Worm (Caenorhabditis elegans) whole organism, L4 larva: ENCODE data around the gene tbb-6.

ENCODE experiments used
- D1046.2 ChIP-seq: fragments of 200-800 bp; sonication (Bioruptor generic); IDR thresholded peaks from 2 replicates; pipeline ENCODE4 v1.3.6; 2022; ENCODE audit warnings: missing genetic modification characterization, missing compliant biosample characterization
- F26F4.8 ChIP-seq: fragments of 200-800 bp; sonication (Bioruptor generic); conservative IDR thresholded peaks from 2 replicates; pipeline ENCODE4 v1.3.6; 2022; ENCODE audit warnings: missing genetic modification characterization, missing compliant biosample characterization
- F37D6.2 ChIP-seq: sonication (generic microtip); optimal IDR thresholded peaks from 2 replicates; lab custom pipeline; 2016; ENCODE audit warnings: mild to moderate bottlenecking, missing genetic modification characterization, missing compliant biosample characterization
- F49E8.2 ChIP-seq: sonication (generic microtip); optimal IDR thresholded peaks from 2 replicates; lab custom pipeline; 2016; ENCODE audit warnings: missing compliant biosample characterization, mild to moderate bottlenecking, missing genetic modification characterization, borderline replicate concordance
- T26A8.4 ChIP-seq: fragments of 200-800 bp; sonication (Bioruptor generic); IDR thresholded peaks from 2 replicates; pipeline ENCODE4 v1.3.6; 2022; ENCODE audit warnings: missing genetic modification characterization, missing compliant biosample characterization
- Y105C5A.15 ChIP-seq: fragments of 200-800 bp; sonication (Bioruptor generic); IDR thresholded peaks from 2 replicates; pipeline ENCODE4 v1.3.6; 2022; ENCODE audit warnings: missing genetic modification characterization, missing compliant biosample characterization
- Y48G9A.11 ChIP-seq: fragments of 200-800 bp; sonication (Bioruptor generic); IDR thresholded peaks from 2 replicates; pipeline ENCODE4 v1.3.6; 2022; ENCODE audit warnings: missing genetic modification reagents, missing genetic modification characterization, missing compliant biosample characterization
- Y5F2A.4 ChIP-seq: fragments of 200-800 bp; sonication (Bioruptor generic); optimal IDR thresholded peaks from 2 replicates; lab custom pipeline; 2018; ENCODE audit warnings: mild to moderate bottlenecking, missing genetic modification characterization, missing compliant biosample characterization
- Y75B8A.6 ChIP-seq: fragments of 200-800 bp; sonication (Bioruptor generic); IDR thresholded peaks from 2 replicates; pipeline ENCODE4 v1.3.6; 2022; ENCODE audit warnings: missing genetic modification reagents, missing genetic modification characterization, missing compliant biosample characterization
- ZK337.2 ChIP-seq: fragments of 200-800 bp; sonication (Bioruptor generic); IDR thresholded peaks from 2 replicates; pipeline ENCODE4 v1.3.6; 2022; ENCODE audit warnings: missing genetic modification reagents, missing genetic modification characterization, missing compliant biosample characterization
- aha-1 ChIP-seq: fragments of 150-350 bp; peaks from one replicate; lab custom pipeline; 2014; ENCODE audit warnings: missing biosample characterization, missing genetic modification characterization
- arid-1 ChIP-seq: fragments of 200-800 bp; sonication (Bioruptor generic); conservative IDR thresholded peaks from 2 replicates; pipeline ENCODE4 v1.3.6; 2022; ENCODE audit warnings: missing genetic modification reagents, missing genetic modification characterization, missing compliant biosample characterization
- attf-4 ChIP-seq: sonication (generic microtip); optimal IDR thresholded peaks from 3 replicates; lab custom pipeline; 2017; ENCODE audit warnings: missing biosample characterization, missing genetic modification characterization
- daf-12 ChIP-seq: fragments of 150-350 bp; optimal IDR thresholded peaks from 2 replicates; lab custom pipeline; 2014; ENCODE audit warnings: missing biosample characterization, missing genetic modification reagents, missing genetic modification characterization
- daf-16 ChIP-seq, 3 experiments: sonication (generic microtip); optimal IDR thresholded peaks; 2 replicates each; lab custom pipeline; 2016 to 2017; ENCODE audit warnings: missing genetic modification characterization in 3 of 3, missing genetic modification reagents in 3 of 3, mild to moderate bottlenecking in 2 of 3, missing compliant biosample characterization in 2 of 3, missing biosample characterization in 1 of 3, moderate library complexity in 1 of 3
- dmd-6 ChIP-seq: fragments of 200-800 bp; sonication (Bioruptor generic); IDR thresholded peaks from 2 replicates; pipeline ENCODE4 v1.3.6; 2022; ENCODE audit warnings: missing genetic modification reagents, missing genetic modification characterization, missing compliant biosample characterization
- fos-1 ChIP-seq: fragments of 150-350 bp; optimal IDR thresholded peaks from 2 replicates; lab custom pipeline; 2014; ENCODE audit warnings: missing biosample characterization, missing genetic modification characterization
- hlh-11 ChIP-seq: fragments of 200-800 bp; sonication (Bioruptor generic); optimal IDR thresholded peaks from 2 replicates; lab custom pipeline; 2018; ENCODE audit warnings: mild to moderate bottlenecking, missing genetic modification characterization, missing compliant biosample characterization
- hlh-30 ChIP-seq: sonication (generic microtip); optimal IDR thresholded peaks from 2 replicates; lab custom pipeline; 2017; ENCODE audit warnings: antibody characterized with exemption, mild to moderate bottlenecking, missing genetic modification characterization, missing compliant biosample characterization; ENCODE audit not compliant: insufficient read depth
- hmg-1.1 ChIP-seq: fragments of 200-800 bp; sonication (Bioruptor generic); IDR thresholded peaks from 2 replicates; pipeline ENCODE4 v1.3.6; 2022; ENCODE audit warnings: missing genetic modification reagents, missing genetic modification characterization, missing compliant biosample characterization
- lim-7 ChIP-seq: fragments of 200-800 bp; sonication (Bioruptor generic); IDR thresholded peaks from 2 replicates; pipeline ENCODE4 v1.3.6; 2022; ENCODE audit warnings: missing genetic modification characterization, missing compliant biosample characterization
- lin-15B ChIP-seq: fragments of 150-350 bp; sonication (generic microtip); optimal IDR thresholded peaks from 3 replicates; lab custom pipeline; 2014; ENCODE audit warnings: missing biosample characterization, missing genetic modification characterization
- lin-38 ChIP-seq: fragments of 200-800 bp; sonication (Bioruptor generic); IDR thresholded peaks from 2 replicates; pipeline ENCODE4 v1.3.6; 2022; ENCODE audit warnings: missing genetic modification reagents, missing genetic modification characterization, missing compliant biosample characterization
- lin-39 ChIP-seq: fragments of 150-350 bp; optimal IDR thresholded peaks from 2 replicates; lab custom pipeline; 2014; ENCODE audit warnings: missing biosample characterization, missing genetic modification reagents, missing genetic modification characterization
- mdl-1 ChIP-seq, 2 experiments: fragments of 150-350 bp in 1 of 2; sonication (generic microtip) in 1 of 2; optimal IDR thresholded peaks; 2 replicates each; lab custom pipeline; 2014 to 2017; ENCODE audit warnings: missing biosample characterization in 2 of 2, missing genetic modification characterization in 2 of 2
- mes-2 ChIP-seq: sonication (generic microtip); optimal IDR thresholded peaks from 2 replicates; lab custom pipeline; 2016; ENCODE audit warnings: missing genotype, mild to moderate bottlenecking, missing genetic modification characterization, missing compliant biosample characterization; ENCODE audit not compliant: poor library complexity, severe bottlenecking
- nhr-11 ChIP-seq: fragments of 150-350 bp; optimal IDR thresholded peaks from 2 replicates; lab custom pipeline; 2014; ENCODE audit warnings: missing biosample characterization, missing genetic modification characterization
- nhr-25 ChIP-seq: sonication (generic microtip); optimal IDR thresholded peaks from 2 replicates; lab custom pipeline; 2017; ENCODE audit warnings: missing genetic modification characterization, mild to moderate bottlenecking, missing compliant biosample characterization, antibody characterized with exemption, moderate library complexity, borderline replicate concordance; ENCODE audit not compliant: insufficient read depth
- nhr-42 ChIP-seq: fragments of 200-800 bp; sonication (Bioruptor generic); IDR thresholded peaks from 2 replicates; pipeline ENCODE4 v1.3.6; 2022; ENCODE audit warnings: missing genetic modification characterization, missing compliant biosample characterization
- nhr-6 ChIP-seq: fragments of 150-350 bp; optimal IDR thresholded peaks from 2 replicates; lab custom pipeline; 2014; ENCODE audit warnings: missing biosample characterization, missing genetic modification characterization
- saeg-2 ChIP-seq: fragments of 200-800 bp; sonication (Bioruptor generic); IDR thresholded peaks from 2 replicates; pipeline ENCODE4 v1.3.6; 2022; ENCODE audit warnings: missing genetic modification reagents, missing genetic modification characterization, missing compliant biosample characterization
- sdz-12 ChIP-seq: fragments of 200-800 bp; sonication (Bioruptor generic); optimal IDR thresholded peaks from 2 replicates; lab custom pipeline; 2018; ENCODE audit warnings: mild to moderate bottlenecking, missing genetic modification characterization, missing compliant biosample characterization
- snpc-4 ChIP-seq: fragments of 150-350 bp; optimal IDR thresholded peaks from 2 replicates; lab custom pipeline; 2014; ENCODE audit warnings: missing biosample characterization, missing genetic modification characterization
- unc-39 ChIP-seq: sonication (generic microtip); optimal IDR thresholded peaks from 2 replicates; lab custom pipeline; 2017; ENCODE audit warnings: missing biosample characterization, missing genetic modification characterization
- unc-62 ChIP-seq, 3 experiments: fragments of 150-350 bp in 1 of 3; sonication (generic microtip); optimal IDR thresholded peaks in 2 of 3; peaks in 1 of 3; 1 replicate in 1 of 3; 2 replicates in 2 of 3; lab custom pipeline; 2014 to 2017; ENCODE audit warnings: missing biosample characterization in 3 of 3, missing genetic modification characterization in 3 of 3, missing genetic modification reagents in 3 of 3, missing genotype in 1 of 3
- vab-7 ChIP-seq: fragments of 200-800 bp; sonication (Bioruptor generic); IDR thresholded peaks from 2 replicates; pipeline ENCODE4 v1.3.6; 2022; ENCODE audit warnings: missing genetic modification reagents, missing genetic modification characterization, missing compliant biosample characterization

Gene tbb-6

ce11 chrV:12256398-12256797 lies 4.9 kb upstream of the tbb-6 start, which contains the start of gene ugt-55:
Gene ugt-55 (plus strand): TSS chrV:12256698.
- no peak for TF ChIP-seq F37D6.2 (tag; lab: Kevin White, UChicago)
- no peak for TF ChIP-seq lin-15B
- TF ChIP-seq Y75B8A.6 (GFP tag; lab: Robert Waterston, UW), result no peak
- TF ChIP-seq attf-4 (tag; lab: Kevin White, UChicago), result no peak
- no peak for TF ChIP-seq hmg-1.1
- no peak for TF ChIP-seq lim-7 (GFP tag; lab: Robert Waterston, UW)
- no peak for TF ChIP-seq nhr-25 (tag; lab: Kevin White, UChicago)
- TF ChIP-seq F26F4.8 (GFP tag; lab: Robert Waterston, UW), result no peak
- TF ChIP-seq nhr-42 (GFP tag; lab: Robert Waterston, UW), result no peak
- no peak for TF ChIP-seq hlh-11 (tag; lab: Kevin White, UChicago)
- TF ChIP-seq Y5F2A.4 (GFP tag; lab: Kevin White, UChicago), result no peak
- TF ChIP-seq, all 104 proteins: peak for 0

ce11 chrV:12258922-12259321 lies 2.4 kb upstream of the tbb-6 start, which contains the start of gene ugt-56:
Gene ugt-56 (plus strand): TSS chrV:12258982.
- TF ChIP-seq nhr-6 (tag; lab: Kevin White, UChicago), result no peak
- peak; percentile 97 for TF ChIP-seq aha-1 (tag; lab: Kevin White, UChicago)
- TF ChIP-seq dmd-6 (GFP tag; lab: Robert Waterston, UW), result no peak
- no peak for TF ChIP-seq T26A8.4 (GFP tag; lab: Robert Waterston, UW)
- TF ChIP-seq saeg-2 (GFP tag; lab: Robert Waterston, UW), result no peak

ce11 chrV:12263723-12264122 lies 2.4 kb downstream of the tbb-6 start, which contains the start of gene ssp-35:
Gene ssp-35 (minus strand): TSS chrV:12263823.
- no peak for TF ChIP-seq snpc-4
- no peak for TF ChIP-seq daf-12
- TF ChIP-seq Y105C5A.15 (GFP tag; lab: Robert Waterston, UW), result no peak
- TF ChIP-seq unc-39 (tag; lab: Kevin White, UChicago), result no peak
- TF ChIP-seq lin-39 (tag; lab: Kevin White, UChicago), result no peak
- TF ChIP-seq sdz-12 (GFP tag; lab: Kevin White, UChicago), result no peak
- TF ChIP-seq D1046.2, result no peak
- TF ChIP-seq Y75B8A.6 (GFP tag; lab: Robert Waterston, UW), result no peak
- no peak for TF ChIP-seq F49E8.2 (tag; lab: Kevin White, UChicago)
- TF ChIP-seq ZK337.2 (GFP tag; lab: Robert Waterston, UW), result no peak
- no peak for TF ChIP-seq Y48G9A.11 (GFP tag; lab: Robert Waterston, UW)
- no peak for TF ChIP-seq dmd-6 (GFP tag; lab: Robert Waterston, UW)
- TF ChIP-seq attf-4 (tag; lab: Kevin White, UChicago), result no peak
- TF ChIP-seq unc-62 (GFP tag; optimal IDR thresholded peaks at IDR 0.05 in 1 of 2; lab: Kevin White, UChicago), result no peak
- TF ChIP-seq unc-62 (tag; optimal IDR thresholded peaks at IDR 0.05; lab: Kevin White, UChicago), result no peak
- no peak for TF ChIP-seq nhr-11

- TF ChIP-seq mdl-1 (tag; optimal IDR thresholded peaks at IDR 0.05; lab: Kevin White, UChicago) (no peak), vab-7 (no peak), fos-1 (tag; lab: Kevin White, UChicago) (no peak), hlh-30 (peak; percentile 6), arid-1 (GFP tag; lab: Robert Waterston, UW) (no peak), mes-2 (tag; lab: Kevin White, UChicago) (no peak), Y75B8A.6 (GFP tag; lab: Robert Waterston, UW) (no peak), nhr-11 (peak; percentile 17), daf-16 (GFP tag; optimal IDR thresholded peaks at IDR 0.05; lab: Kevin White, UChicago) (peak in 1 of 2 experiments; percentile 23), daf-16 (tag; optimal IDR thresholded peaks at IDR 0.05; lab: Kevin White, UChicago) (no peak), lin-38 (no peak)
These were observed 8.0 kb downstream of the tbb-6 start, which contains the start of gene twk-24 for ce11 chrV:12269272-12269767. Gene twk-24 (minus strand): TSS chrV:12269322.
